Worm (Caenorhabditis elegans) whole organism, L4 larva: ENCODE measurements around the gene myo-2.

Experiments
- D1046.2 ChIP-seq: fragments of 200-800 bp; sonication (Bioruptor generic); IDR thresholded peaks from 2 replicates; pipeline ENCODE4 v1.3.6; 2022; ENCODE audit warnings: missing genetic modification characterization, missing compliant biosample characterization
- F44E2.7 ChIP-seq: fragments of 200-800 bp; sonication (Bioruptor generic); IDR thresholded peaks from 2 replicates; pipeline ENCODE4 v2.1.2; 2022; ENCODE audit warnings: missing genetic modification characterization, missing compliant biosample characterization
- T20F7.1 ChIP-seq: fragments of 200-800 bp; sonication (Bioruptor generic); optimal IDR thresholded peaks from 2 replicates; lab custom pipeline; 2018; ENCODE audit warnings: mild to moderate bottlenecking, missing genetic modification characterization, missing compliant biosample characterization
- T26A8.4 ChIP-seq: fragments of 200-800 bp; sonication (Bioruptor generic); IDR thresholded peaks from 2 replicates; pipeline ENCODE4 v1.3.6; 2022; ENCODE audit warnings: missing genetic modification characterization, missing compliant biosample characterization
- Y5F2A.4 ChIP-seq: fragments of 200-800 bp; sonication (Bioruptor generic); optimal IDR thresholded peaks from 2 replicates; lab custom pipeline; 2018; ENCODE audit warnings: mild to moderate bottlenecking, missing genetic modification characterization, missing compliant biosample characterization
- ZK337.2 ChIP-seq: fragments of 200-800 bp; sonication (Bioruptor generic); IDR thresholded peaks from 2 replicates; pipeline ENCODE4 v1.3.6; 2022; ENCODE audit warnings: missing genetic modification reagents, missing genetic modification characterization, missing compliant biosample characterization
- aha-1 ChIP-seq: fragments of 150-350 bp; peaks from one replicate; lab custom pipeline; 2014; ENCODE audit warnings: missing biosample characterization, missing genetic modification characterization
- aly-2 ChIP-seq: sonication (generic microtip); optimal IDR thresholded peaks from 2 replicates; lab custom pipeline; 2018; ENCODE audit warnings: missing biosample characterization, missing genetic modification characterization
- ceh-44 ChIP-seq: fragments of 200-800 bp; sonication (Bioruptor generic); IDR thresholded peaks from 2 replicates; pipeline ENCODE4 v1.3.6; 2022; ENCODE audit warnings: missing genetic modification reagents, missing genetic modification characterization, missing compliant biosample characterization
- daf-19 ChIP-seq: fragments of 200-800 bp; sonication (Bioruptor generic); conservative IDR thresholded peaks from 2 replicates; pipeline ENCODE4 v1.3.6; 2022; ENCODE audit warnings: missing genetic modification characterization, missing compliant biosample characterization
- dmd-9 ChIP-seq: fragments of 200-800 bp; sonication (Bioruptor generic); IDR thresholded peaks from 2 replicates; pipeline ENCODE4 v1.3.6; 2022; ENCODE audit warnings: missing genetic modification reagents, missing genetic modification characterization, missing compliant biosample characterization
- dpl-1 ChIP-seq: fragments of 150-350 bp; optimal IDR thresholded peaks from 2 replicates; lab custom pipeline; 2014; ENCODE audit warnings: missing biosample characterization, missing genetic modification reagents, missing genetic modification characterization
- duxl-1 ChIP-seq: sonication (generic microtip); optimal IDR thresholded peaks from 2 replicates; lab custom pipeline; 2016; ENCODE audit warnings: mild to moderate bottlenecking, missing genetic modification characterization, moderate library complexity, missing compliant biosample characterization; ENCODE audit not compliant: poor library complexity
- dve-1 ChIP-seq: sonication (generic microtip); optimal IDR thresholded peaks from 2 replicates; lab custom pipeline; 2017; ENCODE audit warnings: antibody characterized with exemption, mild to moderate bottlenecking, missing genetic modification characterization, missing compliant biosample characterization; ENCODE audit not compliant: insufficient read depth
- fkh-10 ChIP-seq: fragments of 150-350 bp; optimal IDR thresholded peaks from 2 replicates; lab custom pipeline; 2014; ENCODE audit warnings: missing biosample characterization, missing genetic modification reagents, missing genetic modification characterization
- hmg-1.1 ChIP-seq: fragments of 200-800 bp; sonication (Bioruptor generic); IDR thresholded peaks from 2 replicates; pipeline ENCODE4 v1.3.6; 2022; ENCODE audit warnings: missing genetic modification reagents, missing genetic modification characterization, missing compliant biosample characterization
- jun-1 ChIP-seq: fragments of 150-350 bp; optimal IDR thresholded peaks from 2 replicates; lab custom pipeline; 2014; ENCODE audit warnings: missing biosample characterization, missing genetic modification reagents, missing genetic modification characterization
- lin-1 ChIP-seq: fragments of 200-800 bp; sonication (Bioruptor generic); IDR thresholded peaks from 2 replicates; pipeline ENCODE4 v1.3.6; 2022; ENCODE audit warnings: missing genetic modification reagents, missing genetic modification characterization, missing compliant biosample characterization
- lin-38 ChIP-seq: fragments of 200-800 bp; sonication (Bioruptor generic); IDR thresholded peaks from 2 replicates; pipeline ENCODE4 v1.3.6; 2022; ENCODE audit warnings: missing genetic modification reagents, missing genetic modification characterization, missing compliant biosample characterization
- lsy-2 ChIP-seq, 2 experiments: fragments of 150-350 bp in 1 of 2; sonication (generic microtip) in 1 of 2; optimal IDR thresholded peaks; 2 replicates each; lab custom pipeline; 2014 to 2017; ENCODE audit warnings: missing biosample characterization in 2 of 2, missing genetic modification characterization in 2 of 2
- madf-5 ChIP-seq, 2 experiments: fragments of 200-800 bp; sonication (Bioruptor generic); IDR thresholded peaks; 2 replicates each; pipeline ENCODE4 v1.3.6; 2022; ENCODE audit warnings: missing compliant biosample characterization in 2 of 2, missing genetic modification characterization in 2 of 2
- madf-9 ChIP-seq: fragments of 200-800 bp; sonication (Bioruptor generic); conservative IDR thresholded peaks from 2 replicates; pipeline ENCODE4 v1.3.6; 2022; ENCODE audit warnings: missing genetic modification reagents, missing genetic modification characterization, missing compliant biosample characterization
- mdl-1 ChIP-seq, 2 experiments: fragments of 150-350 bp in 1 of 2; sonication (generic microtip) in 1 of 2; optimal IDR thresholded peaks; 2 replicates each; lab custom pipeline; 2014 to 2017; ENCODE audit warnings: missing biosample characterization in 2 of 2, missing genetic modification characterization in 2 of 2
- mdt-29 ChIP-seq: fragments of 200-800 bp; sonication (Bioruptor generic); IDR thresholded peaks from 2 replicates; pipeline ENCODE4 v1.3.6; 2022; ENCODE audit warnings: missing genetic modification reagents, missing genetic modification characterization, missing compliant biosample characterization
- mep-1 ChIP-seq: fragments of 150-350 bp; sonication (generic microtip); optimal IDR thresholded peaks from 3 replicates; lab custom pipeline; 2014; ENCODE audit warnings: missing biosample characterization, missing genetic modification characterization
- mes-2 ChIP-seq: sonication (generic microtip); optimal IDR thresholded peaks from 2 replicates; lab custom pipeline; 2016; ENCODE audit warnings: missing genotype, mild to moderate bottlenecking, missing genetic modification characterization, missing compliant biosample characterization; ENCODE audit not compliant: poor library complexity, severe bottlenecking
- mxl-3 ChIP-seq: fragments of 200-800 bp; sonication (Bioruptor generic); optimal IDR thresholded peaks from 2 replicates; lab custom pipeline; 2018; ENCODE audit warnings: mild to moderate bottlenecking, missing genetic modification characterization, missing compliant biosample characterization
- nhr-102 ChIP-seq: sonication (generic microtip); optimal IDR thresholded peaks from 2 replicates; lab custom pipeline; 2016; ENCODE audit warnings: mild to moderate bottlenecking, missing genetic modification characterization, moderate library complexity, missing compliant biosample characterization
- nhr-11 ChIP-seq: fragments of 150-350 bp; optimal IDR thresholded peaks from 2 replicates; lab custom pipeline; 2014; ENCODE audit warnings: missing biosample characterization, missing genetic modification characterization
- nhr-25 ChIP-seq: sonication (generic microtip); optimal IDR thresholded peaks from 2 replicates; lab custom pipeline; 2017; ENCODE audit warnings: missing genetic modification characterization, mild to moderate bottlenecking, missing compliant biosample characterization, antibody characterized with exemption, moderate library complexity, borderline replicate concordance; ENCODE audit not compliant: insufficient read depth
- nhr-28 ChIP-seq: fragments of 150-350 bp; optimal IDR thresholded peaks from 2 replicates; lab custom pipeline; 2014; ENCODE audit warnings: missing biosample characterization, missing genetic modification characterization
- nhr-42 ChIP-seq: fragments of 200-800 bp; sonication (Bioruptor generic); IDR thresholded peaks from 2 replicates; pipeline ENCODE4 v1.3.6; 2022; ENCODE audit warnings: missing genetic modification characterization, missing compliant biosample characterization
- nhr-6 ChIP-seq: fragments of 150-350 bp; optimal IDR thresholded peaks from 2 replicates; lab custom pipeline; 2014; ENCODE audit warnings: missing biosample characterization, missing genetic modification characterization
- nhr-76 ChIP-seq: fragments of 150-350 bp; optimal IDR thresholded peaks from 2 replicates; lab custom pipeline; 2014; ENCODE audit warnings: missing biosample characterization, missing genetic modification characterization
- pha-4 ChIP-seq, 2 experiments: fragments of 150-350 bp in 1 of 2; fragments of 200-800 bp in 1 of 2; sonication (Bioruptor generic) in 1 of 2; IDR thresholded peaks in 1 of 2; optimal IDR thresholded peaks in 1 of 2; 2 replicates each; pipeline versions ENCODE4 v1.3.6 to Lab custom; 2014 to 2022; ENCODE audit warnings: missing genetic modification characterization in 2 of 2, missing genetic modification reagents in 2 of 2, missing biosample characterization in 1 of 2, missing compliant biosample characterization in 1 of 2
- php-3 ChIP-seq: fragments of 200-800 bp; sonication (Bioruptor generic); IDR thresholded peaks from 2 replicates; pipeline ENCODE4 v1.3.6; 2022; ENCODE audit warnings: missing genetic modification reagents, missing genetic modification characterization, missing compliant biosample characterization
- rbr-2 ChIP-seq: sonication (generic microtip); optimal IDR thresholded peaks from 2 replicates; lab custom pipeline; 2016; ENCODE audit warnings: missing genotype, missing genetic modification characterization, missing compliant biosample characterization
- spr-3 ChIP-seq: fragments of 200-800 bp; sonication (Bioruptor generic); optimal IDR thresholded peaks from 2 replicates; lab custom pipeline; 2018; ENCODE audit warnings: mild to moderate bottlenecking, missing genetic modification characterization, missing compliant biosample characterization
- tra-1 ChIP-seq: fragments of 200-800 bp; sonication (Bioruptor generic); IDR thresholded peaks from 2 replicates; pipeline ENCODE4 v1.3.6; 2022; ENCODE audit warnings: missing genetic modification reagents, missing genetic modification characterization, missing compliant biosample characterization
- unc-62 ChIP-seq, 3 experiments: fragments of 150-350 bp in 1 of 3; sonication (generic microtip); optimal IDR thresholded peaks in 2 of 3; peaks in 1 of 3; 1 replicate in 1 of 3; 2 replicates in 2 of 3; lab custom pipeline; 2014 to 2017; ENCODE audit warnings: missing biosample characterization in 3 of 3, missing genetic modification characterization in 3 of 3, missing genetic modification reagents in 3 of 3, missing genotype in 1 of 3
- zfp-3 ChIP-seq: fragments of 200-800 bp; sonication (Bioruptor generic); conservative IDR thresholded peaks from 2 replicates; pipeline ENCODE4 v1.3.6; 2022; ENCODE audit warnings: missing genetic modification reagents, missing genetic modification characterization, missing compliant biosample characterization
- zip-11 ChIP-seq: fragments of 200-800 bp; sonication (Bioruptor generic); IDR thresholded peaks from 2 replicates; pipeline ENCODE4 v1.3.6; 2022; ENCODE audit warnings: missing genetic modification characterization, missing compliant biosample characterization
- ztf-7 ChIP-seq: fragments of 150-350 bp; optimal IDR thresholded peaks from 2 replicates; lab custom pipeline; 2014; ENCODE audit warnings: missing biosample characterization, missing genetic modification characterization

The myo-2 gene

ce11 chrX:12484749-12485148 lies 16.9 kb downstream of the myo-2 start, which contains the start of gene tbc-13:
TSS of gene tbc-13 (plus strand) at chrX:12485049.
- TF ChIP-seq aha-1 (tag; lab: Kevin White, UChicago) (peak; percentile 81), lin-38 (GFP tag; lab: Robert Waterston, UW) (no peak), hmg-1.1 (no peak)

- no peak for TF ChIP-seq D1046.2 (GFP tag; lab: Robert Waterston, UW)
- TF ChIP-seq unc-62 (GFP tag; optimal IDR thresholded peaks at IDR 0.05 in 1 of 2; lab: Kevin White, UChicago) = peak in 1 of 2 experiments; percentile 85
- TF ChIP-seq unc-62 (tag; optimal IDR thresholded peaks at IDR 0.05; lab: Kevin White, UChicago) = no peak
- no peak for TF ChIP-seq lin-1 (GFP tag; lab: Robert Waterston, UW)
- no peak for TF ChIP-seq Y5F2A.4
- no peak for TF ChIP-seq daf-19
- no peak for TF ChIP-seq madf-9 (GFP tag; lab: Robert Waterston, UW)
- TF ChIP-seq T26A8.4 (GFP tag; lab: Robert Waterston, UW) = no peak
- TF ChIP-seq spr-3 (GFP tag; lab: Kevin White, UChicago) = no peak
Observed at ce11 chrX:12491138-12491537, 23.3 kb downstream of the myo-2 start.

DNA sequence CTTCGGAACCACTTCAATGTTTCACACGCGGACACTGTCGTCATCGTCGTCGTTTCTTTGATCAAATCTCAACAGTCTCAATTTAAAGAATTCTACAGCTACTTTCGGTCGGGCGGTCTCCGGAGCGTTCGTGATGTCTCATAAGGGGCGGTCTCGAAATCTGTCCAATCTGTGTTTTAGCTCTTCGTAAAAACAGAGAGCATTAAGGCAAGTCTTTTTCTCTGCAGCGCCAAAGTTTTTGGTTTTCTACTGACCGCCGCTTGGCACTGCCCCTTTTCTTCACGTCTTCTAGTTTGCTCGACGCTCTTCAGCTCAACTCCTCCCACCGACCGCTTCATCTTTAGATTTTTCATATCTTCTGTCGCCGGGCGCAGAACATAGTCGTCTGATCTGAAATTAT lies 24.6 kb downstream of the myo-2 start, which contains the start of gene lips-1:
TSS of gene lips-1 (plus strand) at position 301 of the 400 bp plus-strand sequence.
- TF ChIP-seq ZK337.2 (GFP tag; lab: Robert Waterston, UW) (no peak), fkh-10 (GFP tag; lab: Kevin White, UChicago) (no peak), nhr-102 (tag; lab: Kevin White, UChicago) (no peak), dmd-9 (GFP tag; lab: Robert Waterston, UW) (no peak), ceh-44 (GFP tag; lab: Robert Waterston, UW) (no peak), aha-1 (tag; lab: Kevin White, UChicago) (peak; percentile 75)

DNA sequence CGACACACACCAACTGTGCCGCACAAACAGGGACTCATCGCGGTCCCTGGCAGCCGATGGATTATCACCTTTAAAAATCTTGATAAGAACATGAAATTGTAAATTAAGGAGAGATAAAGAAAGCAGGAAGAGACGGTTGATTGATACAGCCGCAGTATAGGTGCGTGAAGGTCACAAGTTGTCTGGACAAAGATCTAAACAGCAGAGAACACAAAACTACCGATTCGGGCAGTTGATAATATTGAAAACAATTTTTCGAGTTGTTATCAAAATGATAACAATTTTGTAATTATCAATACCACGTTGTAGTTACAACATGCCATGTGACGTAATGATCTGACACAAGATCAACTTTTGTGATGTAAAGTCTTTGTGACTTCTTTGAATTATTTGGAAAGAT lies 32.9 kb downstream of the myo-2 start:
- TF ChIP-seq madf-5 (GFP tag; IDR thresholded peaks at IDR 0.05; lab: Robert Waterston, UW) = no peak
- TF ChIP-seq duxl-1 = peak; percentile 48
- TF ChIP-seq nhr-28 (tag; lab: Kevin White, UChicago) = peak; percentile 99
- peak; percentile 89 for TF ChIP-seq tra-1 (GFP tag; lab: Robert Waterston, UW)
- peak; percentile 54 for TF ChIP-seq dpl-1 (GFP tag; lab: Kevin White, UChicago)
- peak in 1 of 2 experiments; percentile 83 for TF ChIP-seq lsy-2 (tag; optimal IDR thresholded peaks at IDR 0.05; lab: Kevin White, UChicago)
- no peak for TF ChIP-seq ceh-44 (GFP tag; lab: Robert Waterston, UW)
- 0 out of 2 replicates have a peak, but pooled peaks have one; percentile 55 for TF ChIP-seq nhr-42 (GFP tag; lab: Robert Waterston, UW)
- TF ChIP-seq T20F7.1 = peak; percentile 61
- TF ChIP-seq F44E2.7 (GFP tag; lab: Robert Waterston, UW) = no peak
- TF ChIP-seq ztf-7 (tag; lab: Kevin White, UChicago) = peak; percentile 86
- TF ChIP-seq unc-62 (GFP tag; optimal IDR thresholded peaks at IDR 0.05 in 1 of 2; lab: Kevin White, UChicago) = peak in 1 of 2 experiments; percentile 81
- TF ChIP-seq unc-62 (tag; optimal IDR thresholded peaks at IDR 0.05; lab: Kevin White, UChicago) = no peak
- TF ChIP-seq pha-4 (GFP tag; IDR thresholded peaks at IDR 0.05; lab: Robert Waterston, UW) = peak; percentile 51; the same call in 1 of the 2 replicates
- TF ChIP-seq pha-4 (tag; optimal IDR thresholded peaks at IDR 0.05; lab: Kevin White, UChicago) = no peak
- TF ChIP-seq mdl-1 (tag; optimal IDR thresholded peaks at IDR 0.05; lab: Kevin White, UChicago) = peak in 1 of 2 experiments; percentile 91
- peak; percentile 89 for TF ChIP-seq nhr-25 (tag; lab: Kevin White, UChicago)
- TF ChIP-seq php-3 (GFP tag; lab: Robert Waterston, UW) = peak; percentile 94
- no peak for TF ChIP-seq ZK337.2 (GFP tag; lab: Robert Waterston, UW)
- TF ChIP-seq nhr-76 (tag; lab: Kevin White, UChicago) = peak; percentile 18
- peak; percentile 65 for TF ChIP-seq mdt-29 (GFP tag; lab: Robert Waterston, UW)
- TF ChIP-seq dve-1 (tag; lab: Kevin White, UChicago) = peak; percentile 98
- no peak for TF ChIP-seq nhr-6
- TF ChIP-seq nhr-11 (tag; lab: Kevin White, UChicago) = peak; percentile 41
- peak; percentile 27 for TF ChIP-seq rbr-2 (tag; lab: Kevin White, UChicago)
- peak; percentile 82 for TF ChIP-seq mep-1 (tag; lab: Kevin White, UChicago)
- no peak for TF ChIP-seq mes-2
- peak; percentile 85 for TF ChIP-seq mxl-3 (GFP tag; lab: Kevin White, UChicago)
- no peak for TF ChIP-seq zip-11
- TF ChIP-seq T26A8.4 (GFP tag; lab: Robert Waterston, UW) = peak; percentile 62; the same call in 1 of the 2 replicates
- TF ChIP-seq aly-2 (tag; lab: Kevin White, UChicago) = no peak
- TF ChIP-seq zfp-3 (GFP tag; lab: Robert Waterston, UW) = 0 out of 2 replicates have a peak, but pooled peaks have one; percentile 32
- peak; percentile 24 for TF ChIP-seq jun-1 (tag; lab: Kevin White, UChicago)
